Fruit fly (Drosophila melanogaster) whole organism, embryonic: ENCODE measurements around the gene CG2444.

Experiments used
- Ada2b ChIP-seq: fragments of 200-800 bp; sonication (Bioruptor generic); IDR thresholded peaks from 2 replicates; pipeline ENCODE4 v1.3.6; 2022; ENCODE audit warnings: missing biosample characterization, missing genetic modification characterization
- Atf3 ChIP-seq: fragments of 200-800 bp; sonication (Bioruptor generic); optimal IDR thresholded peaks from 3 replicates; lab custom pipeline; 2016; ENCODE audit warnings: missing biosample characterization, missing genetic modification characterization
- B-H2 ChIP-seq: fragments of 200-800 bp; sonication (Bioruptor generic); optimal IDR thresholded peaks from 2 replicates; lab custom pipeline; 2018; ENCODE audit warnings: missing biosample characterization, mild to moderate bottlenecking, missing genetic modification characterization
- Bgb ChIP-seq: fragments of 200-800 bp; sonication (Bioruptor generic); IDR thresholded peaks from 2 replicates; pipeline ENCODE4 v1.3.6; 2022; ENCODE audit warnings: missing biosample characterization, missing genetic modification characterization; ENCODE audit not compliant: partially characterized antibody
- Blimp-1 ChIP-seq: fragments of 200-800 bp; sonication (Bioruptor generic); optimal IDR thresholded peaks from 3 replicates; lab custom pipeline; 2018; ENCODE audit warnings: missing biosample characterization, missing genetic modification characterization, mild to moderate bottlenecking, moderate library complexity, missing genetic modification reagents
- CG1024 ChIP-seq: fragments of 200-800 bp; sonication (Bioruptor generic); IDR thresholded peaks from 2 replicates; pipeline ENCODE4 v1.3.6; 2022; ENCODE audit warnings: missing biosample characterization, missing genetic modification characterization
- CG14441 ChIP-seq: fragments of 200-800 bp; sonication (Bioruptor generic); IDR thresholded peaks from 2 replicates; pipeline ENCODE4 v1.3.6; 2022; ENCODE audit warnings: missing biosample characterization, missing genetic modification characterization
- CG14860 ChIP-seq: fragments of 200-800 bp; sonication (Bioruptor generic); IDR thresholded peaks from 3 replicates; pipeline ENCODE4 v1.3.6; 2022; ENCODE audit warnings: missing biosample characterization, missing genetic modification characterization; ENCODE audit not compliant: partially characterized antibody
- CG16779 ChIP-seq: fragments of 200-800 bp; sonication (Bioruptor generic); IDR thresholded peaks from 2 replicates; pipeline ENCODE4 v1.3.6; 2022; ENCODE audit warnings: missing biosample characterization, missing genetic modification characterization
- CG16815 ChIP-seq: fragments of 200-800 bp; sonication (Bioruptor generic); optimal IDR thresholded peaks from 3 replicates; lab custom pipeline; 2017; ENCODE audit warnings: missing biosample characterization, mild to moderate bottlenecking, missing genetic modification characterization
- CG17361 ChIP-seq: fragments of 200-800 bp; sonication (Bioruptor generic); IDR thresholded peaks from 3 replicates; pipeline ENCODE4 v1.3.6; 2022; ENCODE audit warnings: missing biosample characterization, missing genetic modification characterization
- CG2678 ChIP-seq: fragments of 200-800 bp; sonication (Bioruptor generic); optimal IDR thresholded peaks from 3 replicates; lab custom pipeline; 2019; ENCODE audit warnings: missing biosample characterization, mild to moderate bottlenecking, missing genetic modification characterization, moderate library complexity
- CG31224 ChIP-seq: fragments of 200-800 bp; sonication (Bioruptor generic); IDR thresholded peaks from 2 replicates; pipeline ENCODE4 v1.3.6; 2022; ENCODE audit warnings: missing biosample characterization, missing genetic modification characterization
- CG32532 ChIP-seq: fragments of 200-800 bp; sonication (Bioruptor generic); IDR thresholded peaks from 2 replicates; pipeline ENCODE4 v1.3.6; 2022; ENCODE audit warnings: missing biosample characterization, missing genetic modification characterization
- CG4854 ChIP-seq: fragments of 200-800 bp; sonication (Bioruptor generic); optimal IDR thresholded peaks from 2 replicates; lab custom pipeline; 2016; ENCODE audit warnings: missing biosample characterization, missing genetic modification characterization, inconsistent platforms
- CG7556 ChIP-seq: fragments of 200-800 bp; sonication (Bioruptor generic); optimal IDR thresholded peaks from 2 replicates; lab custom pipeline; 2017; ENCODE audit warnings: missing biosample characterization, mild to moderate bottlenecking, missing genetic modification characterization
- CG9215 ChIP-seq: fragments of 200-800 bp; sonication (Bioruptor generic); IDR thresholded peaks from 2 replicates; pipeline ENCODE4 v1.3.6; 2022; ENCODE audit warnings: missing biosample characterization, missing genetic modification characterization
- CoRest ChIP-seq: fragments of 200-800 bp; sonication (Bioruptor generic); optimal IDR thresholded peaks from 3 replicates; lab custom pipeline; 2018; ENCODE audit warnings: missing biosample characterization, mild to moderate bottlenecking, missing genetic modification characterization, moderate library complexity
- Dbx ChIP-seq: fragments of 200-800 bp; sonication (Bioruptor generic); IDR thresholded peaks from 3 replicates; pipeline ENCODE4 v1.3.6; 2022; ENCODE audit warnings: missing biosample characterization, missing genetic modification characterization
- Fer1 ChIP-seq: fragments of 200-800 bp; sonication (Bioruptor generic); optimal IDR thresholded peaks from 2 replicates; lab custom pipeline; 2017; ENCODE audit warnings: missing biosample characterization, mild to moderate bottlenecking, missing genetic modification characterization
- Fer3 ChIP-seq: fragments of 200-800 bp; sonication (Bioruptor generic); optimal IDR thresholded peaks from 2 replicates; lab custom pipeline; 2018; ENCODE audit warnings: missing biosample characterization, mild to moderate bottlenecking, missing genetic modification characterization, moderate library complexity
- Hr3 ChIP-seq: fragments of 200-800 bp; sonication (Bioruptor generic); optimal IDR thresholded peaks from 3 replicates; lab custom pipeline; 2016; ENCODE audit warnings: missing biosample characterization, missing genetic modification characterization
- Hr78 ChIP-seq, 2 experiments: fragments of 200-800 bp in 1 of 2; fragments of >200 bp in 1 of 2; sonication (Bioruptor generic) in 1 of 2; optimal IDR thresholded peaks; 2 replicates each; lab custom pipeline; 2017 to 2019; ENCODE audit warnings: missing biosample characterization in 2 of 2, missing genetic modification characterization in 2 of 2, mild to moderate bottlenecking in 1 of 2, moderate library complexity in 1 of 2
- Lhr ChIP-seq: fragments of 200-800 bp; sonication (Bioruptor generic); optimal IDR thresholded peaks from 3 replicates; lab custom pipeline; 2017; ENCODE audit warnings: mild to moderate bottlenecking, missing biosample characterization, missing genetic modification reagents, missing genetic modification characterization
- MESR4 ChIP-seq: fragments of 200-800 bp; sonication (Bioruptor generic); optimal IDR thresholded peaks from 2 replicates; lab custom pipeline; 2018; ENCODE audit warnings: missing biosample characterization, mild to moderate bottlenecking, missing genetic modification characterization, moderate library complexity
- MTF-1 ChIP-seq: fragments of 200-800 bp; sonication (Bioruptor generic); optimal IDR thresholded peaks from 2 replicates; lab custom pipeline; 2018; ENCODE audit warnings: missing biosample characterization, mild to moderate bottlenecking, missing genetic modification characterization, borderline replicate concordance
- Max ChIP-seq: fragments of 200-800 bp; sonication (Bioruptor generic); optimal IDR thresholded peaks from 2 replicates; lab custom pipeline; 2016; ENCODE audit warnings: missing biosample characterization, mild to moderate bottlenecking, missing genetic modification characterization
- Mrtf ChIP-seq: fragments of 200-800 bp; sonication (Bioruptor generic); IDR thresholded peaks from 3 replicates; pipeline ENCODE4 v1.3.6; 2022; ENCODE audit warnings: missing biosample characterization, missing genetic modification characterization
- Nf-YA ChIP-seq: fragments of 200-800 bp; sonication (Bioruptor generic); IDR thresholded peaks from 2 replicates; pipeline ENCODE4 v1.3.6; 2022; ENCODE audit warnings: missing biosample characterization, missing genetic modification characterization
- Nf-YB ChIP-seq: fragments of 200-800 bp; sonication (Bioruptor generic); optimal IDR thresholded peaks from 3 replicates; lab custom pipeline; 2019; ENCODE audit warnings: missing biosample characterization, mild to moderate bottlenecking, missing genetic modification characterization, moderate library complexity
- Pdp1 ChIP-seq, 2 experiments: fragments of 200-800 bp; sonication (Bioruptor generic); optimal IDR thresholded peaks; 3 replicates each; lab custom pipeline; 2016; ENCODE audit warnings: missing biosample characterization in 2 of 2, missing genetic modification characterization in 2 of 2, mild to moderate bottlenecking in 1 of 2, moderate library complexity in 1 of 2
- Six4 ChIP-seq: fragments of 200-800 bp; sonication (Bioruptor generic); optimal IDR thresholded peaks from 2 replicates; lab custom pipeline; 2016; ENCODE audit warnings: missing biosample characterization, missing genetic modification characterization
- Sox102F ChIP-seq: fragments of 200-800 bp; sonication (Bioruptor generic); optimal IDR thresholded peaks from 2 replicates; lab custom pipeline; 2018; ENCODE audit warnings: missing biosample characterization, mild to moderate bottlenecking, missing genetic modification characterization, moderate library complexity
- Taf1 ChIP-seq: fragments of 200-800 bp; sonication (Bioruptor generic); IDR thresholded peaks from 2 replicates; pipeline ENCODE4 v1.3.6; 2022; ENCODE audit warnings: missing biosample characterization, missing genetic modification characterization
- Xbp1 ChIP-seq: fragments of 200-800 bp; sonication (Bioruptor generic); optimal IDR thresholded peaks from 3 replicates; lab custom pipeline; 2016; ENCODE audit warnings: missing biosample characterization, mild to moderate bottlenecking, missing genetic modification characterization
- amos ChIP-seq: fragments of 200-800 bp; sonication (Bioruptor generic); IDR thresholded peaks from 2 replicates; pipeline ENCODE4 v1.3.6; 2022; ENCODE audit warnings: missing biosample characterization, missing genetic modification characterization; ENCODE audit not compliant: partially characterized antibody
- br ChIP-seq: fragments of >200 bp; optimal IDR thresholded peaks from 2 replicates; lab custom pipeline; 2017
- cwo ChIP-seq: fragments of 200-800 bp; sonication (Bioruptor generic); optimal IDR thresholded peaks from 3 replicates; lab custom pipeline; 2017; ENCODE audit warnings: missing biosample characterization, missing genetic modification characterization, mild to moderate bottlenecking, moderate library complexity, missing genetic modification reagents
- gem ChIP-seq: fragments of 200-800 bp; sonication (Bioruptor generic); optimal IDR thresholded peaks from 2 replicates; lab custom pipeline; 2019; ENCODE audit warnings: missing biosample characterization, mild to moderate bottlenecking, missing genetic modification characterization, moderate library complexity
- h ChIP-seq: fragments of >200 bp; optimal IDR thresholded peaks from 2 replicates; lab custom pipeline; 2017
- her ChIP-seq: fragments of 200-800 bp; sonication (Bioruptor generic); optimal IDR thresholded peaks from 2 replicates; lab custom pipeline; 2016; ENCODE audit warnings: missing biosample characterization, missing genetic modification characterization
- ind ChIP-seq: fragments of 200-800 bp; sonication (Bioruptor generic); optimal IDR thresholded peaks from 3 replicates; lab custom pipeline; 2016; ENCODE audit warnings: missing biosample characterization, missing genetic modification characterization
- onecut ChIP-seq: fragments of 200-800 bp; sonication (Bioruptor generic); IDR thresholded peaks from 2 replicates; pipeline ENCODE4 v1.3.6; 2022; ENCODE audit warnings: missing biosample characterization, missing genetic modification characterization
- pan ChIP-seq, 4 experiments: fragments of >200 bp in 3 of 4; fragments of 200-800 bp in 1 of 4; sonication (Bioruptor generic) in 1 of 4; optimal IDR thresholded peaks in 3 of 4; IDR thresholded peaks in 1 of 4; 2 replicates each; pipeline versions ENCODE4 v1.3.6 to Lab custom; 2017 to 2022; ENCODE audit warnings: missing biosample characterization in 2 of 4, missing genetic modification characterization in 2 of 4, mixed read lengths in 1 of 4
- prd ChIP-seq, 3 experiments: fragments of >200 bp in 2 of 3; fragments of 200-800 bp in 1 of 3; sonication (Bioruptor generic) in 1 of 3; optimal IDR thresholded peaks in 2 of 3; IDR thresholded peaks in 1 of 3; 2 replicates in 2 of 3; 3 replicates in 1 of 3; pipeline versions ENCODE4 v1.3.6 to Lab custom; 2017 to 2022; ENCODE audit warnings: missing biosample characterization in 1 of 3, missing genetic modification characterization in 1 of 3
- schlank ChIP-seq: fragments of 200-800 bp; sonication (Bioruptor generic); optimal IDR thresholded peaks from 2 replicates; lab custom pipeline; 2018; ENCODE audit warnings: missing biosample characterization, mild to moderate bottlenecking, missing genetic modification characterization
- stwl ChIP-seq: fragments of 200-800 bp; sonication (Bioruptor generic); optimal IDR thresholded peaks from 3 replicates; lab custom pipeline; 2018; ENCODE audit warnings: missing biosample characterization, mild to moderate bottlenecking, missing genetic modification characterization, moderate library complexity
- tll ChIP-seq, 2 experiments: fragments of 200-800 bp in 1 of 2; fragments of >200 bp in 1 of 2; sonication (Bioruptor generic) in 1 of 2; optimal IDR thresholded peaks; 2 replicates each; lab custom pipeline; 2017 to 2019; ENCODE audit warnings: missing biosample characterization in 2 of 2, missing genetic modification characterization in 2 of 2, mild to moderate bottlenecking in 1 of 2, moderate library complexity in 1 of 2
- zen ChIP-seq: fragments of 200-800 bp; sonication (Bioruptor generic); optimal IDR thresholded peaks from 3 replicates; lab custom pipeline; 2018; ENCODE audit warnings: missing biosample characterization, mild to moderate bottlenecking, missing genetic modification characterization, moderate library complexity

Gene CG2444

DNA sequence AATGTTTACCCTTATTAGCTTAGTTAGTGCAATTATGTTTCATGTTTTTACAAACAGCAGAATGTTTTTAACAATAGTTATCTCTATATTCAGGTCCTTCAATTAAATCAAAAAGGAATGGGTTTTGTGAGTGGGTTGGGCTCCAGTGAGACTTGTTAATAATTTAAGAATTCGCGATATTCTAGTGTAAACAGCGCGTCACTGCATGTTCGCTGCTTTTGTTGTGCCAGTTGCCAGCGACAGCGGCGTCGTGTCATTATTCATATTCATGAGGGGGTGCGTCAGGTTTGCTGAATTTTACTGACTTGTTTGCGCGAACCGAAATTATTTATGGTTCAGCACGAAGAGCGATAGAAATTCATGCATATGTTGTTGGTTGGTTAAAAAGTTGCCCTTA lies 10.2 kb upstream of the CG2444 start, which contains the start of gene Amun (continued):
- TF ChIP-seq schlank (tag; lab: Kevin White, UChicago): no peak
- TF ChIP-seq Nf-YA (GFP tag; lab: Robert Waterston, UW): no peak
- no peak for TF ChIP-seq CoRest (tag; lab: Kevin White, UChicago)
- no peak for TF ChIP-seq cwo (GFP tag; lab: Kevin White, UChicago)
- no peak for TF ChIP-seq Bgb (GFP tag; lab: Robert Waterston, UW)
- TF ChIP-seq gem (tag; lab: Kevin White, UChicago): peak; percentile 32
- peak; percentile 18; the same call in 1 of the 2 replicates for TF ChIP-seq CG9215
- TF ChIP-seq pan (optimal IDR thresholded peaks at IDR 0.05; lab: Kevin White, UChicago): no peak
- TF ChIP-seq pan (GFP tag; optimal IDR thresholded peaks at IDR 0.05 in 1 of 2, IDR thresholded peaks at IDR 0.05 in 1 of 2): peak in 1 of 2 experiments; percentile 17
- no peak for TF ChIP-seq Max (GFP tag; lab: Kevin White, UChicago)
- TF ChIP-seq CG14441 (GFP tag; lab: Robert Waterston, UW): peak; percentile 50
- TF ChIP-seq Fer3 (tag; lab: Kevin White, UChicago): peak; percentile 27
- peak; percentile 6 for TF ChIP-seq Xbp1
- no peak for TF ChIP-seq Blimp-1
- TF ChIP-seq Atf3 (GFP tag; lab: Kevin White, UChicago): peak; percentile 2
- no peak for TF ChIP-seq MESR4 (GFP tag; lab: Kevin White, UChicago)
- no peak for TF ChIP-seq amos (GFP tag; lab: Robert Waterston, UW)
- no peak for TF ChIP-seq CG16815 (GFP tag; lab: Kevin White, UChicago)
- no peak for TF ChIP-seq Lhr
- peak; percentile 39 for TF ChIP-seq ind (GFP tag; lab: Kevin White, UChicago)
- TF ChIP-seq Six4: no peak
- TF ChIP-seq tll (GFP tag; optimal IDR thresholded peaks at IDR 0.05; lab: Kevin White, UChicago): no peak
- TF ChIP-seq B-H2 (GFP tag; lab: Kevin White, UChicago): no peak
- no peak for TF ChIP-seq CG1024 (GFP tag; lab: Robert Waterston, UW)
- TF ChIP-seq Dbx: peak; percentile 7; the same call in 1 of the 3 replicates
- no peak for TF ChIP-seq CG14860 (GFP tag; lab: Robert Waterston, UW)
- peak; percentile 35 for TF ChIP-seq CG2678 (tag; lab: Kevin White, UChicago)
- peak; percentile 45; the same call in 1 of the 2 replicates for TF ChIP-seq Ada2b
- TF ChIP-seq Pdp1 (GFP tag; optimal IDR thresholded peaks at IDR 0.05; lab: Kevin White, UChicago): peak in 1 of 2 experiments; percentile 35
- TF ChIP-seq CG16779: 0 out of 2 replicates have a peak, but pooled peaks have one; percentile 42
- TF ChIP-seq CG4854: no peak
- TF ChIP-seq MTF-1 (GFP tag; lab: Kevin White, UChicago): no peak
- peak; percentile 20; the same call in 1 of the 2 replicates for TF ChIP-seq Taf1 (GFP tag; lab: Robert Waterston, UW)
- no peak for TF ChIP-seq Hr3 (GFP tag; lab: Kevin White, UChicago)
- TF ChIP-seq CG17361 (GFP tag; lab: Robert Waterston, UW): no peak
- TF ChIP-seq br (lab: Kevin White, UChicago): no peak
- no peak for TF ChIP-seq stwl (tag; lab: Kevin White, UChicago)
- TF ChIP-seq zen: no peak
- no peak for TF ChIP-seq h (lab: Kevin White, UChicago)
- TF ChIP-seq Nf-YB: no peak
- TF ChIP-seq Mrtf (GFP tag; lab: Robert Waterston, UW): peak; percentile 58; the same call in 2 of the 3 replicates
- TF ChIP-seq Hr78 (GFP tag; optimal IDR thresholded peaks at IDR 0.05; lab: Kevin White, UChicago): no peak
- peak; percentile 71 for TF ChIP-seq CG32532 (GFP tag; lab: Robert Waterston, UW)
- TF ChIP-seq her: no peak
- no peak for TF ChIP-seq CG7556 (GFP tag; lab: Kevin White, UChicago)
- TF ChIP-seq onecut (GFP tag; lab: Robert Waterston, UW): no peak
- peak; percentile 31; the same call in 1 of the 2 replicates for TF ChIP-seq CG31224
- no peak for TF ChIP-seq Fer1 (GFP tag; lab: Kevin White, UChicago)
- TF ChIP-seq prd (optimal IDR thresholded peaks at IDR 0.05; lab: Kevin White, UChicago): no peak
- peak; percentile 45 for TF ChIP-seq prd (GFP tag; IDR thresholded peaks at IDR 0.05; lab: Robert Waterston, UW)
- TF ChIP-seq Sox102F (GFP tag; lab: Kevin White, UChicago): peak; percentile 7
